Worm (Caenorhabditis elegans) whole organism, L4 larva: ENCODE measurements around the gene F15B9.11.

ENCODE experiments used
- F10B5.3 ChIP-seq: sonication (generic microtip); optimal IDR thresholded peaks from 2 replicates; lab custom pipeline; 2016; ENCODE audit warnings: mild to moderate bottlenecking, missing genetic modification characterization, missing compliant biosample characterization
- F44E2.7 ChIP-seq: fragments of 200-800 bp; sonication (Bioruptor generic); IDR thresholded peaks from 2 replicates; pipeline ENCODE4 v2.1.2; 2022; ENCODE audit warnings: missing genetic modification characterization, missing compliant biosample characterization
- R02D3.7 ChIP-seq: fragments of 150-350 bp; sonication (generic microtip); optimal IDR thresholded peaks from 3 replicates; lab custom pipeline; 2014; ENCODE audit warnings: missing biosample characterization, missing genetic modification characterization
- T20F7.1 ChIP-seq: fragments of 200-800 bp; sonication (Bioruptor generic); optimal IDR thresholded peaks from 2 replicates; lab custom pipeline; 2018; ENCODE audit warnings: mild to moderate bottlenecking, missing genetic modification characterization, missing compliant biosample characterization
- ZK337.2 ChIP-seq: fragments of 200-800 bp; sonication (Bioruptor generic); IDR thresholded peaks from 2 replicates; pipeline ENCODE4 v1.3.6; 2022; ENCODE audit warnings: missing genetic modification reagents, missing genetic modification characterization, missing compliant biosample characterization
- aha-1 ChIP-seq: fragments of 150-350 bp; peaks from one replicate; lab custom pipeline; 2014; ENCODE audit warnings: missing biosample characterization, missing genetic modification characterization
- aly-2 ChIP-seq: sonication (generic microtip); optimal IDR thresholded peaks from 2 replicates; lab custom pipeline; 2018; ENCODE audit warnings: missing biosample characterization, missing genetic modification characterization
- attf-4 ChIP-seq: sonication (generic microtip); optimal IDR thresholded peaks from 3 replicates; lab custom pipeline; 2017; ENCODE audit warnings: missing biosample characterization, missing genetic modification characterization
- ceh-28 ChIP-seq: fragments of 150-350 bp; optimal IDR thresholded peaks from 2 replicates; lab custom pipeline; 2014; ENCODE audit warnings: missing biosample characterization, missing genetic modification reagents, missing genetic modification characterization
- ceh-44 ChIP-seq: fragments of 200-800 bp; sonication (Bioruptor generic); IDR thresholded peaks from 2 replicates; pipeline ENCODE4 v1.3.6; 2022; ENCODE audit warnings: missing genetic modification reagents, missing genetic modification characterization, missing compliant biosample characterization
- cey-2 ChIP-seq: sonication (generic microtip); optimal IDR thresholded peaks from 3 replicates; lab custom pipeline; 2017; ENCODE audit warnings: missing genetic modification characterization, mild to moderate bottlenecking, missing compliant biosample characterization, antibody characterized with exemption, borderline replicate concordance; ENCODE audit not compliant: insufficient read depth
- ctbp-1 ChIP-seq: fragments of 200-800 bp; sonication (Bioruptor generic); IDR thresholded peaks from 2 replicates; pipeline ENCODE4 v1.3.6; 2022; ENCODE audit warnings: missing genetic modification reagents, missing genetic modification characterization, missing compliant biosample characterization
- daf-12 ChIP-seq: fragments of 150-350 bp; optimal IDR thresholded peaks from 2 replicates; lab custom pipeline; 2014; ENCODE audit warnings: missing biosample characterization, missing genetic modification reagents, missing genetic modification characterization
- daf-19 ChIP-seq: fragments of 200-800 bp; sonication (Bioruptor generic); conservative IDR thresholded peaks from 2 replicates; pipeline ENCODE4 v1.3.6; 2022; ENCODE audit warnings: missing genetic modification characterization, missing compliant biosample characterization
- daf-8 ChIP-seq: fragments of 200-800 bp; sonication (Bioruptor generic); IDR thresholded peaks from 2 replicates; pipeline ENCODE4 v1.3.6; 2022; ENCODE audit warnings: missing genetic modification characterization, missing compliant biosample characterization
- dpl-1 ChIP-seq: fragments of 150-350 bp; optimal IDR thresholded peaks from 2 replicates; lab custom pipeline; 2014; ENCODE audit warnings: missing biosample characterization, missing genetic modification reagents, missing genetic modification characterization
- duxl-1 ChIP-seq: sonication (generic microtip); optimal IDR thresholded peaks from 2 replicates; lab custom pipeline; 2016; ENCODE audit warnings: mild to moderate bottlenecking, missing genetic modification characterization, moderate library complexity, missing compliant biosample characterization; ENCODE audit not compliant: poor library complexity
- dve-1 ChIP-seq: sonication (generic microtip); optimal IDR thresholded peaks from 2 replicates; lab custom pipeline; 2017; ENCODE audit warnings: antibody characterized with exemption, mild to moderate bottlenecking, missing genetic modification characterization, missing compliant biosample characterization; ENCODE audit not compliant: insufficient read depth
- hif-1 ChIP-seq, 2 experiments: sonication (generic microtip); optimal IDR thresholded peaks; 2 replicates each; lab custom pipeline; 2016 to 2017; ENCODE audit warnings: missing compliant biosample characterization in 2 of 2, missing genetic modification characterization in 2 of 2, missing genetic modification reagents in 2 of 2, missing genotype in 2 of 2, mild to moderate bottlenecking in 1 of 2
- hlh-30 ChIP-seq: sonication (generic microtip); optimal IDR thresholded peaks from 2 replicates; lab custom pipeline; 2017; ENCODE audit warnings: antibody characterized with exemption, mild to moderate bottlenecking, missing genetic modification characterization, missing compliant biosample characterization; ENCODE audit not compliant: insufficient read depth
- hmg-1.1 ChIP-seq: fragments of 200-800 bp; sonication (Bioruptor generic); IDR thresholded peaks from 2 replicates; pipeline ENCODE4 v1.3.6; 2022; ENCODE audit warnings: missing genetic modification reagents, missing genetic modification characterization, missing compliant biosample characterization
- lin-38 ChIP-seq: fragments of 200-800 bp; sonication (Bioruptor generic); IDR thresholded peaks from 2 replicates; pipeline ENCODE4 v1.3.6; 2022; ENCODE audit warnings: missing genetic modification reagents, missing genetic modification characterization, missing compliant biosample characterization
- lin-39 ChIP-seq: fragments of 150-350 bp; optimal IDR thresholded peaks from 2 replicates; lab custom pipeline; 2014; ENCODE audit warnings: missing biosample characterization, missing genetic modification reagents, missing genetic modification characterization
- mep-1 ChIP-seq: fragments of 150-350 bp; sonication (generic microtip); optimal IDR thresholded peaks from 3 replicates; lab custom pipeline; 2014; ENCODE audit warnings: missing biosample characterization, missing genetic modification characterization
- nhr-102 ChIP-seq: sonication (generic microtip); optimal IDR thresholded peaks from 2 replicates; lab custom pipeline; 2016; ENCODE audit warnings: mild to moderate bottlenecking, missing genetic modification characterization, moderate library complexity, missing compliant biosample characterization
- nhr-111 ChIP-seq: fragments of 200-800 bp; sonication (Bioruptor generic); optimal IDR thresholded peaks from 2 replicates; lab custom pipeline; 2018; ENCODE audit warnings: mild to moderate bottlenecking, missing genetic modification characterization, missing compliant biosample characterization
- nhr-25 ChIP-seq: sonication (generic microtip); optimal IDR thresholded peaks from 2 replicates; lab custom pipeline; 2017; ENCODE audit warnings: missing genetic modification characterization, mild to moderate bottlenecking, missing compliant biosample characterization, antibody characterized with exemption, moderate library complexity, borderline replicate concordance; ENCODE audit not compliant: insufficient read depth
- nhr-28 ChIP-seq: fragments of 150-350 bp; optimal IDR thresholded peaks from 2 replicates; lab custom pipeline; 2014; ENCODE audit warnings: missing biosample characterization, missing genetic modification characterization
- nhr-42 ChIP-seq: fragments of 200-800 bp; sonication (Bioruptor generic); IDR thresholded peaks from 2 replicates; pipeline ENCODE4 v1.3.6; 2022; ENCODE audit warnings: missing genetic modification characterization, missing compliant biosample characterization
- nhr-6 ChIP-seq: fragments of 150-350 bp; optimal IDR thresholded peaks from 2 replicates; lab custom pipeline; 2014; ENCODE audit warnings: missing biosample characterization, missing genetic modification characterization
- nhr-77 ChIP-seq: fragments of 150-350 bp; optimal IDR thresholded peaks from 2 replicates; lab custom pipeline; 2014; ENCODE audit warnings: missing biosample characterization, missing genetic modification characterization
- rbr-2 ChIP-seq: sonication (generic microtip); optimal IDR thresholded peaks from 2 replicates; lab custom pipeline; 2016; ENCODE audit warnings: missing genotype, missing genetic modification characterization, missing compliant biosample characterization
- saeg-2 ChIP-seq: fragments of 200-800 bp; sonication (Bioruptor generic); IDR thresholded peaks from 2 replicates; pipeline ENCODE4 v1.3.6; 2022; ENCODE audit warnings: missing genetic modification reagents, missing genetic modification characterization, missing compliant biosample characterization
- set-16 ChIP-seq: fragments of 200-800 bp; sonication (Bioruptor generic); IDR thresholded peaks from 2 replicates; pipeline ENCODE4 v1.3.6; 2022; ENCODE audit warnings: missing genetic modification reagents, missing genetic modification characterization, missing compliant biosample characterization
- tra-1 ChIP-seq: fragments of 200-800 bp; sonication (Bioruptor generic); IDR thresholded peaks from 2 replicates; pipeline ENCODE4 v1.3.6; 2022; ENCODE audit warnings: missing genetic modification reagents, missing genetic modification characterization, missing compliant biosample characterization
- unc-130 ChIP-seq: sonication (generic microtip); optimal IDR thresholded peaks from 2 replicates; lab custom pipeline; 2016; ENCODE audit warnings: missing genetic modification reagents, missing genetic modification characterization, missing compliant biosample characterization
- unc-39 ChIP-seq: sonication (generic microtip); optimal IDR thresholded peaks from 2 replicates; lab custom pipeline; 2017; ENCODE audit warnings: missing biosample characterization, missing genetic modification characterization
- unc-62 ChIP-seq, 3 experiments: fragments of 150-350 bp in 1 of 3; sonication (generic microtip); optimal IDR thresholded peaks in 2 of 3; peaks in 1 of 3; 1 replicate in 1 of 3; 2 replicates in 2 of 3; lab custom pipeline; 2014 to 2017; ENCODE audit warnings: missing biosample characterization in 3 of 3, missing genetic modification characterization in 3 of 3, missing genetic modification reagents in 3 of 3, missing genotype in 1 of 3
- zag-1 ChIP-seq: fragments of 150-350 bp; optimal IDR thresholded peaks from 2 replicates; lab custom pipeline; 2014; ENCODE audit warnings: missing biosample characterization, missing genetic modification characterization
- zip-2 ChIP-seq: fragments of 150-350 bp; optimal IDR thresholded peaks from 2 replicates; lab custom pipeline; 2014; ENCODE audit warnings: missing biosample characterization, missing genetic modification characterization
- ztf-11 ChIP-seq: fragments of 150-350 bp; optimal IDR thresholded peaks from 2 replicates; lab custom pipeline; 2014; ENCODE audit warnings: missing biosample characterization, missing genetic modification characterization

Gene F15B9.11

ce11 chrV:12997422-12997821, 4.7 kb upstream of the F15B9.11 start, which contains the start of gene far-3:
far-3 (minus strand) TSS chrV:12997522.
- TF ChIP-seq nhr-111 = no peak
- no peak for TF ChIP-seq daf-12 (tag; lab: Kevin White, UChicago)
- TF ChIP-seq aly-2 (tag; lab: Kevin White, UChicago) = no peak
- TF ChIP-seq tra-1 = no peak

DNA sequence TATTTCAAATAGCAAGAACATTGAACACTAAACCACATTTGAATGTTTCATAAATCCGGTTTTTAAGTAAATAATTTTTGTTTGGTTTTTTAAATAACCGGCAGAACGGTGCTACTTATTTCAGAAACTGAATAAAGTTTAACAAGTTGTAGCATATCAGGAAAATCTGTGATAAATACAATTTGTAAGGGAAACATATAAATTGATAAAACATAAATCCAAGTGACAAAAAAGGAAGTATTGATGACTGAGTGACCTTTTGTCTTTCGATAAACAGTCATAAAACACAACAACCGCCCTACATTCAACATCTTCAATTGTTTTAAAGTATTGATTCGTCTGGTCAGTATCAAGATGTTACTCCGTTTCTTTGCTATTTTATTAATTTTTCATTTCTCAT, 2.6 kb upstream of the F15B9.11 start, which contains the start of gene far-5:
Gene far-5 (plus strand): TSS at position 301 of the 400 bp plus-strand sequence.
- TF ChIP-seq nhr-28 (tag; lab: Kevin White, UChicago) (peak; percentile 3), aha-1 (tag; lab: Kevin White, UChicago) (peak; percentile 48), saeg-2 (GFP tag; lab: Robert Waterston, UW) (no peak), daf-8 (GFP tag; lab: Robert Waterston, UW) (no peak)

- TF ChIP-seq daf-8 (GFP tag; lab: Robert Waterston, UW) (no peak), zip-2 (tag; lab: Kevin White, UChicago) (no peak), ctbp-1 (GFP tag; lab: Robert Waterston, UW) (no peak)
Observed at ce11 chrV:12988256-12988655, 4.4 kb downstream of the F15B9.11 start, which contains the start of gene F15B9.8. F15B9.8 (plus strand) TSS chrV:12988556.

ce11 chrV:12987061-12987460, 5.6 kb downstream of the F15B9.11 start, which contains the start of gene shw-3:
shw-3 (minus strand) TSS chrV:12987161.
- TF ChIP-seq set-16 (GFP tag; lab: Robert Waterston, UW) (no peak), nhr-102 (tag; lab: Kevin White, UChicago) (no peak), hmg-1.1 (GFP tag; lab: Robert Waterston, UW) (no peak), nhr-28 (tag; lab: Kevin White, UChicago) (no peak), daf-19 (GFP tag; lab: Robert Waterston, UW) (no peak), hif-1 (tag; optimal IDR thresholded peaks at IDR 0.05; lab: Kevin White, UChicago) (no peak), nhr-42 (GFP tag; lab: Robert Waterston, UW) (no peak), daf-12 (tag; lab: Kevin White, UChicago) (no peak), F10B5.3 (no peak), unc-39 (tag; lab: Kevin White, UChicago) (no peak), nhr-25 (no peak), lin-39 (tag; lab: Kevin White, UChicago) (no peak), hlh-30 (no peak), attf-4 (no peak), zag-1 (no peak), nhr-77 (tag; lab: Kevin White, UChicago) (no peak), F44E2.7 (GFP tag; lab: Robert Waterston, UW) (no peak), ceh-44 (no peak), cey-2 (tag; lab: Kevin White, UChicago) (no peak)

DNA sequence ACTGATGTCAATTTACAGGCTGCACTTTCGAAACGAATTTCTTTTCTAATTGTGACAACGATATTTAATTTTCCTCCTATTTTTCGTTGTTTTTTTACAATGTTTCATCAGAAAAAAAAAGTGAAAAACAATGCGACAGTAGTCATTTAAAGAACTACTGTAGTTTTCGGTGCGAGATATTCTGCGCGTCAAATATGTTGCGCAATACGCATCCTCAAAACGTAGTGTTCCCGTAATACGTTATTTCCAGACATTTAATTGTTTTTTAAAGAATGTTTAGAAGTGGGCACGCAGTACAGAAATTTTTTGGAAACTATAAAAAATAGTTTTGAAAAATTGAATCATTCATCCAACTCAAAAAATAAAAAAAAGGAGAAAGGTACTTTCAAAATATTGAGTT, 18.6 kb downstream of the F15B9.11 start:
- TF ChIP-seq R02D3.7 (no peak), unc-62 (GFP tag; optimal IDR thresholded peaks at IDR 0.05 in 1 of 2; lab: Kevin White, UChicago) (peak in 1 of 2 experiments; percentile 59), unc-62 (tag; optimal IDR thresholded peaks at IDR 0.05; lab: Kevin White, UChicago) (no peak)
- TF ChIP-seq, all 104 proteins: peak for 1

DNA sequence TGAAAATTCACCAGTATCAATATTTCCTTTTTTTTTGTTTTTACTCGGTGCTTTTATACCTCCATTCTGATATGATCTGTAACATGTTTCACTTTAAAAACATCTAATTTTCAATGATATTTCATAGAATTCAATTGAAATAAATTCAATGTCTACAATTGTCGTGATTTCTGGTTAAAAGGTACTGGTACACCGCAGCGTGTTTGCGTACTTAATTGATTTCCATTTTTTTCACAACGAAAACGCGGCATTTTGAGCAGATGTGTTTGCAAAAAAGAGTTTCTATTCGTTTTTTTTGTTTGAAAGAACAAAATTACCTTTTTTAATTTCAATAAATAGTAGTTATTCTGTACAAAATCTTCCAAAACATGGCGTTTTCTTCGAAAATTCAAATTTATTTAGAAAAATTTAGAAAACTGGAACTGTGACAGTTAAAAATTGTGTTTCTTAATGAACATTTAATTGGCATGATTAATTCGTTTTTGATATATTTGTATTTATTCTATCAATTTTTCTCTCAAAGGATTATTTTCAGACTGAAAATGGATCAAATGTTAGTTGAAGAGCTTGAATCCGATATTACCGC, 22.0 kb downstream of the F15B9.11 start, which contains the start of gene pnn-1:
Gene pnn-1 (plus strand): TSS at position 536 of the 586 bp plus-strand sequence.
- TF ChIP-seq dpl-1 (GFP tag; lab: Kevin White, UChicago) (peak; percentile 50), nhr-6 (tag; lab: Kevin White, UChicago) (peak; percentile 44), ZK337.2 (GFP tag; lab: Robert Waterston, UW) (no peak), aly-2 (tag; lab: Kevin White, UChicago) (no peak), dve-1 (tag; lab: Kevin White, UChicago) (peak; percentile 34), F44E2.7 (GFP tag; lab: Robert Waterston, UW) (no peak), duxl-1 (no peak), ztf-11 (tag; lab: Kevin White, UChicago) (no peak), mep-1 (peak; percentile 19), unc-62 (GFP tag; optimal IDR thresholded peaks at IDR 0.05 in 1 of 2; lab: Kevin White, UChicago) (no peak), unc-62 (tag; optimal IDR thresholded peaks at IDR 0.05; lab: Kevin White, UChicago) (no peak), ceh-44 (no peak), T20F7.1 (peak; percentile 74), lin-38 (GFP tag; lab: Robert Waterston, UW) (peak; percentile 75), rbr-2 (tag; lab: Kevin White, UChicago) (no peak), ceh-28 (tag; lab: Kevin White, UChicago) (no peak), unc-130 (GFP tag; lab: Kevin White, UChicago) (no peak)
